Fruit fly (Drosophila melanogaster) whole organism, embryonic: ENCODE results near the gene CG2691.
A peak's percentile ranks its signal among the peaks of the same experiment; 100 is the strongest.

Experiments used
- Adf1 ChIP-seq: fragments of 200-800 bp; sonication (Bioruptor generic); IDR thresholded peaks from 2 replicates; pipeline ENCODE4 v1.3.6; 2022; ENCODE audit warnings: missing biosample characterization, missing genetic modification characterization
- Awh ChIP-seq: fragments of 200-800 bp; sonication (Bioruptor generic); IDR thresholded peaks from 2 replicates; pipeline ENCODE4, ENCODE4 v1.3.6; 2022; ENCODE audit warnings: missing biosample characterization, missing genetic modification characterization
- B-H2 ChIP-seq: fragments of 200-800 bp; sonication (Bioruptor generic); optimal IDR thresholded peaks from 2 replicates; lab custom pipeline; 2018; ENCODE audit warnings: missing biosample characterization, mild to moderate bottlenecking, missing genetic modification characterization
- C15 ChIP-seq: fragments of 200-800 bp; sonication (Bioruptor generic); IDR thresholded peaks from 3 replicates; pipeline ENCODE4 v1.3.6; 2022; ENCODE audit warnings: missing biosample characterization, missing genetic modification characterization
- CG11247 ChIP-seq: fragments of 200-800 bp; sonication (Bioruptor generic); IDR thresholded peaks from 2 replicates; pipeline ENCODE4 v1.3.6; 2022; ENCODE audit warnings: missing biosample characterization, missing genetic modification characterization
- CG14014 ChIP-seq: fragments of 200-800 bp; sonication (Bioruptor generic); IDR thresholded peaks from 2 replicates; pipeline ENCODE4 v1.3.6; 2022; ENCODE audit warnings: missing biosample characterization, missing genetic modification characterization
- CG14860 ChIP-seq: fragments of 200-800 bp; sonication (Bioruptor generic); IDR thresholded peaks from 3 replicates; pipeline ENCODE4 v1.3.6; 2022; ENCODE audit warnings: missing biosample characterization, missing genetic modification characterization; ENCODE audit not compliant: partially characterized antibody
- CG15011 ChIP-seq: fragments of 200-800 bp; sonication (Bioruptor generic); optimal IDR thresholded peaks from 3 replicates; lab custom pipeline; 2018; ENCODE audit warnings: missing biosample characterization, mild to moderate bottlenecking, missing genetic modification characterization
- CG15479 ChIP-seq: fragments of 200-800 bp; sonication (Bioruptor generic); optimal IDR thresholded peaks from 3 replicates; lab custom pipeline; 2019; ENCODE audit warnings: missing biosample characterization, mild to moderate bottlenecking, missing genetic modification characterization, moderate library complexity
- CG18619 ChIP-seq: fragments of 200-800 bp; sonication (Bioruptor generic); optimal IDR thresholded peaks from 3 replicates; lab custom pipeline; 2017; ENCODE audit warnings: missing biosample characterization, mild to moderate bottlenecking, missing genetic modification characterization
- CG2120 ChIP-seq: fragments of 200-800 bp; sonication (Bioruptor generic); optimal IDR thresholded peaks from 3 replicates; lab custom pipeline; 2016; ENCODE audit warnings: missing biosample characterization, missing genetic modification characterization
- CG31365 ChIP-seq: fragments of 200-800 bp; sonication (Bioruptor generic); optimal IDR thresholded peaks from 2 replicates; lab custom pipeline; 2018; ENCODE audit warnings: missing biosample characterization, mild to moderate bottlenecking, missing genetic modification characterization
- CG34422 ChIP-seq: fragments of 200-800 bp; sonication (Bioruptor generic); IDR thresholded peaks from 3 replicates; pipeline ENCODE4 v1.3.6; 2022; ENCODE audit warnings: missing biosample characterization, missing genetic modification characterization
- CG3838 ChIP-seq: fragments of 200-800 bp; sonication (Bioruptor generic); optimal IDR thresholded peaks from 3 replicates; lab custom pipeline; 2016; ENCODE audit warnings: missing biosample characterization, missing genetic modification characterization
- CG3995 ChIP-seq: fragments of 200-800 bp; sonication (Bioruptor generic); optimal IDR thresholded peaks from 3 replicates; lab custom pipeline; 2016; ENCODE audit warnings: missing biosample characterization, missing genetic modification characterization
- CG4617 ChIP-seq: fragments of 200-800 bp; sonication (Bioruptor generic); optimal IDR thresholded peaks from 3 replicates; lab custom pipeline; 2016; ENCODE audit warnings: missing biosample characterization, missing genetic modification characterization, borderline replicate concordance
- CG7963 ChIP-seq: fragments of 200-800 bp; sonication (Bioruptor generic); IDR thresholded peaks from 3 replicates; pipeline ENCODE4 v1.3.6; 2022; ENCODE audit warnings: missing biosample characterization, missing genetic modification characterization; ENCODE audit not compliant: partially characterized antibody
- CG8089 ChIP-seq: fragments of 200-800 bp; sonication (Bioruptor generic); optimal IDR thresholded peaks from 3 replicates; lab custom pipeline; 2016; ENCODE audit warnings: missing biosample characterization, missing genetic modification characterization
- CG8281 ChIP-seq: fragments of 200-800 bp; sonication (Bioruptor generic); optimal IDR thresholded peaks from 2 replicates; lab custom pipeline; 2018; ENCODE audit warnings: missing biosample characterization, mild to moderate bottlenecking, missing genetic modification characterization, moderate library complexity
- D19A ChIP-seq: fragments of 200-800 bp; optimal IDR thresholded peaks from 3 replicates; lab custom pipeline; 2019; ENCODE audit warnings: missing biosample characterization, mild to moderate bottlenecking, missing genetic modification characterization, moderate library complexity
- Dfd ChIP-seq, 2 experiments: fragments of >200 bp; optimal IDR thresholded peaks; 2 replicates each; lab custom pipeline; 2017; ENCODE audit warnings: missing biosample characterization in 2 of 2, missing genetic modification characterization in 2 of 2
- Dip3 ChIP-seq: fragments of 200-800 bp; sonication (Bioruptor generic); optimal IDR thresholded peaks from 3 replicates; lab custom pipeline; 2016; ENCODE audit warnings: missing biosample characterization, missing genetic modification characterization
- E2f1 ChIP-seq: fragments of 200-800 bp; sonication (Bioruptor generic); IDR thresholded peaks from 2 replicates; pipeline ENCODE4 v1.3.6; 2022; ENCODE audit warnings: missing biosample characterization, missing genetic modification characterization
- Elba2 ChIP-seq: fragments of 200-800 bp; sonication (Bioruptor generic); optimal IDR thresholded peaks from 3 replicates; lab custom pipeline; 2016; ENCODE audit warnings: missing biosample characterization, missing genetic modification characterization
- Ets97D ChIP-seq: fragments of 200-800 bp; sonication (Bioruptor generic); optimal IDR thresholded peaks from 3 replicates; lab custom pipeline; 2016; ENCODE audit warnings: missing biosample characterization, missing genetic modification characterization
- Hsf ChIP-seq: fragments of 200-800 bp; sonication (Bioruptor generic); optimal IDR thresholded peaks from 3 replicates; lab custom pipeline; 2016; ENCODE audit warnings: missing biosample characterization, missing genetic modification characterization
- NC2α ChIP-seq: fragments of 200-800 bp; sonication (Bioruptor generic); optimal IDR thresholded peaks from 2 replicates; lab custom pipeline; 2016; ENCODE audit warnings: missing biosample characterization, missing genetic modification characterization
- al ChIP-seq: fragments of 200-800 bp; sonication (Bioruptor generic); IDR thresholded peaks from 2 replicates; pipeline ENCODE4 v1.3.6; 2022; ENCODE audit warnings: missing biosample characterization, missing genetic modification characterization
- ase ChIP-seq: fragments of 200-800 bp; sonication (Bioruptor generic); IDR thresholded peaks from 3 replicates; pipeline ENCODE4 v1.3.6; 2022; ENCODE audit warnings: missing biosample characterization, missing genetic modification characterization
- caup ChIP-seq: fragments of 200-800 bp; sonication (Bioruptor generic); optimal IDR thresholded peaks from 3 replicates; lab custom pipeline; 2017; ENCODE audit warnings: missing biosample characterization, mild to moderate bottlenecking, missing genetic modification characterization, moderate library complexity; ENCODE audit not compliant: severe bottlenecking
- en ChIP-seq: fragments of 200-800 bp; sonication (Bioruptor generic); optimal IDR thresholded peaks from 2 replicates; lab custom pipeline; 2016; ENCODE audit warnings: missing biosample characterization, missing genetic modification characterization
- esg ChIP-seq: fragments of 200-800 bp; sonication (Bioruptor generic); conservative IDR thresholded peaks from 2 replicates; pipeline ENCODE4 v1.3.6; 2022; ENCODE audit warnings: missing biosample characterization, missing genetic modification characterization
- eyg ChIP-seq: fragments of 200-800 bp; sonication (Bioruptor generic); optimal IDR thresholded peaks from 3 replicates; lab custom pipeline; 2016; ENCODE audit warnings: missing biosample characterization, missing genetic modification characterization
- gcm ChIP-seq: fragments of 200-800 bp; sonication (Bioruptor generic); optimal IDR thresholded peaks from 2 replicates; lab custom pipeline; 2019; ENCODE audit warnings: missing biosample characterization, mild to moderate bottlenecking, missing genetic modification characterization, moderate library complexity
- gcm2 ChIP-seq: fragments of 200-800 bp; sonication (Bioruptor generic); optimal IDR thresholded peaks from 2 replicates; lab custom pipeline; 2016; ENCODE audit warnings: missing biosample characterization, missing genetic modification characterization
- gfzf ChIP-seq: fragments of 200-800 bp; sonication (Bioruptor generic); optimal IDR thresholded peaks from 2 replicates; lab custom pipeline; 2016; ENCODE audit warnings: missing biosample characterization, mild to moderate bottlenecking, missing genetic modification characterization, moderate library complexity
- hb ChIP-seq: fragments of 200-800 bp; sonication (Bioruptor generic); IDR thresholded peaks from 3 replicates; pipeline ENCODE4 v1.3.6; 2022; ENCODE audit warnings: missing biosample characterization, missing genetic modification characterization; ENCODE audit not compliant: partially characterized antibody
- kay ChIP-seq: fragments of 200-800 bp; sonication (Bioruptor generic); optimal IDR thresholded peaks from 2 replicates; lab custom pipeline; 2016; ENCODE audit warnings: missing biosample characterization, missing genetic modification characterization
- kni ChIP-seq: fragments of 200-800 bp; sonication (Bioruptor generic); optimal IDR thresholded peaks from 3 replicates; lab custom pipeline; 2017; ENCODE audit warnings: mild to moderate bottlenecking, missing biosample characterization, missing genetic modification reagents, missing genetic modification characterization
- lab ChIP-seq: fragments of 200-800 bp; sonication (Bioruptor generic); optimal IDR thresholded peaks from 3 replicates; lab custom pipeline; 2017; ENCODE audit warnings: missing biosample characterization, missing genetic modification characterization, mild to moderate bottlenecking, moderate library complexity, missing genetic modification reagents
- lilli ChIP-seq: fragments of 200-800 bp; sonication (Bioruptor generic); optimal IDR thresholded peaks from 3 replicates; lab custom pipeline; 2016; ENCODE audit warnings: missing biosample characterization, missing genetic modification characterization
- peb ChIP-seq: fragments of 200-800 bp; sonication (Bioruptor generic); IDR thresholded peaks from 2 replicates; pipeline ENCODE4 v1.3.6; 2022; ENCODE audit warnings: missing biosample characterization, missing genetic modification characterization
- pfk ChIP-seq: fragments of 200-800 bp; sonication (Bioruptor generic); optimal IDR thresholded peaks from 2 replicates; lab custom pipeline; 2018; ENCODE audit warnings: missing biosample characterization, mild to moderate bottlenecking, missing genetic modification characterization, moderate library complexity
- pho ChIP-seq: fragments of 200-800 bp; sonication (Bioruptor generic); optimal IDR thresholded peaks from 2 replicates; lab custom pipeline; 2016; ENCODE audit warnings: missing biosample characterization, missing genetic modification characterization
- ranshi ChIP-seq: fragments of 200-800 bp; sonication (Bioruptor generic); IDR thresholded peaks from 2 replicates; pipeline ENCODE4 v1.3.6; 2022; ENCODE audit warnings: missing biosample characterization, missing genetic modification characterization
- ro ChIP-seq: fragments of 200-800 bp; sonication (Bioruptor generic); IDR thresholded peaks from 2 replicates; pipeline ENCODE4 v1.3.6; 2022; ENCODE audit warnings: missing biosample characterization, missing genetic modification characterization
- row ChIP-seq: fragments of 200-800 bp; sonication (Bioruptor generic); IDR thresholded peaks from 3 replicates; pipeline ENCODE4 v1.3.6; 2022; ENCODE audit warnings: missing biosample characterization, missing genetic modification characterization
- scrt ChIP-seq: fragments of 200-800 bp; sonication (Bioruptor generic); optimal IDR thresholded peaks from 2 replicates; lab custom pipeline; 2018; ENCODE audit warnings: missing biosample characterization, mild to moderate bottlenecking, missing genetic modification characterization, moderate library complexity
- sens ChIP-seq: fragments of 200-800 bp; sonication (Bioruptor generic); peaks from one replicate; lab custom pipeline; 2016; ENCODE audit warnings: missing biosample characterization, missing genetic modification characterization
- ttk ChIP-seq: fragments of 200-800 bp; sonication (Bioruptor generic); IDR thresholded peaks from 2 replicates; pipeline ENCODE4 v2.1.2; 2022; ENCODE audit warnings: missing biosample characterization, missing genetic modification characterization
- yki ChIP-seq: fragments of >200 bp; optimal IDR thresholded peaks from 3 replicates; lab custom pipeline; 2018
- zf30C ChIP-seq: fragments of 200-800 bp; sonication (Bioruptor generic); optimal IDR thresholded peaks from 3 replicates; lab custom pipeline; 2018; ENCODE audit warnings: missing biosample characterization, mild to moderate bottlenecking, missing genetic modification characterization

Gene CG2691

dm6 chrX:13643961-13644360, 19.8 kb upstream of the CG2691 start (continued):
- TF ChIP-seq lab (peak; percentile 83), CG2120 (GFP tag; lab: Kevin White, UChicago) (peak; percentile 38), CG34422 (GFP tag; lab: Robert Waterston, UW) (peak; percentile 75), eyg (GFP tag; lab: Kevin White, UChicago) (no peak), CG3838 (GFP tag; lab: Kevin White, UChicago) (no peak), CG8281 (tag; lab: Kevin White, UChicago) (no peak), peb (GFP tag; lab: Robert Waterston, UW) (peak; percentile 46; the same call in 1 of the 2 replicates), hb (GFP tag; lab: Robert Waterston, UW) (no peak), ranshi (peak; percentile 72), kay (no peak), row (peak; percentile 71), Awh (0 out of 2 replicates have a peak, but pooled peaks have one; percentile 32), Dip3 (GFP tag; lab: Kevin White, UChicago) (no peak), pfk (GFP tag; lab: Kevin White, UChicago) (no peak), gcm (GFP tag; lab: Kevin White, UChicago) (no peak), CG15479 (GFP tag; lab: Kevin White, UChicago) (no peak), caup (GFP tag; lab: Kevin White, UChicago) (peak; percentile 44), Elba2 (GFP tag; lab: Kevin White, UChicago) (no peak), B-H2 (GFP tag; lab: Kevin White, UChicago) (no peak), CG14014 (GFP tag; lab: Robert Waterston, UW) (peak; percentile 38; the same call in 1 of the 2 replicates), kni (GFP tag; lab: Kevin White, UChicago) (no peak), pho (GFP tag; lab: Kevin White, UChicago) (no peak), scrt (GFP tag; lab: Kevin White, UChicago) (no peak), zf30C (GFP tag; lab: Kevin White, UChicago) (no peak), Dfd (GFP tag; optimal IDR thresholded peaks at IDR 0.05; lab: Kevin White, UChicago) (no peak), Adf1 (GFP tag; lab: Robert Waterston, UW) (no peak), CG7963 (GFP tag; lab: Robert Waterston, UW) (no peak), ase (GFP tag; lab: Robert Waterston, UW) (peak; percentile 66; the same call in 2 of the 3 replicates), CG4617 (GFP tag; lab: Kevin White, UChicago) (no peak), CG8089 (GFP tag; lab: Kevin White, UChicago) (peak; percentile 46), al (GFP tag; lab: Robert Waterston, UW) (no peak), sens (peak; percentile 88), CG18619 (GFP tag; lab: Kevin White, UChicago) (peak; percentile 1), CG15011 (GFP tag; lab: Kevin White, UChicago) (peak; percentile 30), lilli (GFP tag; lab: Kevin White, UChicago) (peak; percentile 32), Hsf (GFP tag; lab: Kevin White, UChicago) (peak; percentile 49), C15 (GFP tag; lab: Robert Waterston, UW) (no peak), gfzf (no peak), E2f1 (GFP tag; lab: Robert Waterston, UW) (peak; percentile 63; the same call in 1 of the 2 replicates), esg (GFP tag; lab: Robert Waterston, UW) (peak; percentile 57), en (no peak), CG14860 (GFP tag; lab: Robert Waterston, UW) (no peak), Ets97D (GFP tag; lab: Kevin White, UChicago) (peak; percentile 3), yki (lab: Kevin White, UChicago) (no peak), CG3995 (GFP tag; lab: Kevin White, UChicago) (no peak), CG11247 (GFP tag; lab: Robert Waterston, UW) (peak; percentile 65), CG31365 (tag; lab: Kevin White, UChicago) (no peak), ro (GFP tag; lab: Robert Waterston, UW) (no peak), gcm2 (GFP tag; lab: Kevin White, UChicago) (no peak), D19A (tag; lab: Kevin White, UChicago) (peak; percentile 24), NC2α (GFP tag; lab: Kevin White, UChicago) (no peak), ttk (GFP tag; lab: Robert Waterston, UW) (peak; percentile 71)
